Worm (Caenorhabditis elegans) whole organism, dauer: ENCODE results near the gene F55A11.4.

Source experiments
- unc-62 ChIP-seq: sonication (generic microtip); optimal IDR thresholded peaks from 2 replicates; lab custom pipeline; 2017; ENCODE audit warnings: missing biosample characterization, missing genetic modification reagents, missing genetic modification characterization

The F55A11.4 gene

ce11 chrV:11769646-11770045 is 621 bp upstream of the F55A11.4 start:
- no peak for TF ChIP-seq unc-62 (GFP tag; lab: Kevin White, UChicago)

DNA sequence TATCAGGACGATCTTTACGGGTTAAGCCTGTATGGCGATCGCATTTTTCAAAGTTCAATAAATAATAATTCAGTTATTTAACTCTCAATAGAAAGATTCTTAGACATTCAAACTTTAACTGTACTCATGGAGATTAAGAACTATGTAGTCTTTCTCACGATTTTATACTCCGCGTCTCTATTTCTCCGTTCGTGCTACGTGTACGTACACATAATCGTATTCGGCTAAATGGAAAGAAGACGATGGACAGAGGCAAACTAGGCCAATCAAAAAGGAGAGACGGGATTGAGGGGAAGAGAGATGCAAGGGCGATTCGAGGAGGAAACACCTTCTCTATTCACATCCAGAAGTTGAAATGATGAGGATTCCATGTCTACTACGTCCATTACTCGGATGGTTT is 3.2 kb downstream of the F55A11.4 start, which contains the start of gene bus-18:
Gene bus-18, plus strand, starts transcription at position 301 of the 400 bp plus-strand sequence.
- TF ChIP-seq unc-62 (GFP tag; lab: Kevin White, UChicago), result no peak

ce11 chrV:11773934-11774333 is 3.7 kb downstream of the F55A11.4 start:
- no peak for TF ChIP-seq unc-62 (GFP tag; lab: Kevin White, UChicago)

DNA sequence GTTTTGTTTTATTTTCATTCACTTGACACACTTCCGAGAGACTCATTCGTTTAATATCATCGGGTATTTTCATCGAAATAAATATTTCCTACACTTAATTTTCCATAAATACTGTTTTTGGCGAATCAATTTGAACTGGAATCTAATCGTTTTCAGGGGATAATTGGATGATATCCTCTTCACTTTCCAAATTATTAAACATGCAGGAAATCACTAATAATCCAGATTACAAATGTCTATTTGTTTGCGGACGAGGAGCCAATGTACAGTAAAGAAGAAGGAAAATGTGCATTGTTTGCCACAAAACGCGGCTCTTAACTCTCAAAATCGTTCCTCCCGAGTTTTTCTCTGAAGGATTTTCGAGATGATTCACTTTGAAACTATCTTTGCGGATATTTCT is 6.3 kb downstream of the F55A11.4 start, which contains the start of gene F55A11.6:
Gene F55A11.6, plus strand, starts transcription at position 301 of the 400 bp plus-strand sequence.
- TF ChIP-seq unc-62 (GFP tag; lab: Kevin White, UChicago), result no peak

- no peak for TF ChIP-seq unc-62 (GFP tag; lab: Kevin White, UChicago)
Measured at ce11 chrV:11777846-11778245, 7.6 kb downstream of the F55A11.4 start.

DNA sequence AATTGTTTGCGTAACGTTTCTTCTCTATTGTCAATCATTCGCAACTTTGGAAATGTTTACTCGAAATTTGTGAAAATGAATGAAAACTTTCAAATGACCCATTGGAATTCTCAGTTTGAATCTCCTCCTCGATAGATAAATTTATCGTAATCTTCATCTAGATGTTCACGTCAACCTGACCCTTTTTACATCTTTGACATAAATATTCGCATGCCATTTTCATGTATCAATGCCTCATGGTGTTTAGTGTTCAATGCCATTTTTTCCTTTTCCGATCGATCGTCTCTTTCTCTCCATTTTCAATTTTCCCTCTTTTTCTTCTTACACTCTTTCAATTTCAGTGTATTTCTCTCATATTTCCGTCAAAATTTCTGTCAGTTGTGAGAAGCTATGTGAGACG is 9.0 kb downstream of the F55A11.4 start:
- no peak for TF ChIP-seq unc-62 (GFP tag; lab: Kevin White, UChicago)

DNA sequence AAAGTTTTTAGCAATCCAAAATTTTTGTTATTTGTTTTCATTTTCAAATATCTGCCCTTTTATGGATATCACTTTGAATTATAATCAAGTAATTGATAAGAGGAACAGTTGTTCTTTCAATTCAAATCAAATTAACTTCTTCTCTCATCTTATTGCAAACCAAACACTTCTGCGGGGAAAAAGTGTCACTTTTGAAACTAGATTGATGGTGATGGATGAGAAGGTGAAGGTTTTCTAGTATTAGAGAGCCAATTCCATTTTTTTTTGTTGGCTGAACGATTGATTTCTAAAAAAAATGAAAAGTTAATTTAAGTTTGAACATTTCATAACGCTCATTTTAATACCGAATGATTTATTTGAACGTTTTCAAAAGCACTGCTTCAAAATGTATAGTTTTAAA is 9.5 kb downstream of the F55A11.4 start:
- TF ChIP-seq unc-62 (GFP tag; lab: Kevin White, UChicago), result no peak

ce11 chrV:11782809-11783440 is 12.7 kb downstream of the F55A11.4 start, which contains the start of gene F55A11.11:
TSS of gene F55A11.11 (plus strand) at chrV:11783149.
- TF ChIP-seq unc-62 (GFP tag; lab: Kevin White, UChicago), result no peak

- TF ChIP-seq unc-62 (GFP tag; lab: Kevin White, UChicago), result no peak
Measured at ce11 chrV:11787258-11787657, 17.0 kb downstream of the F55A11.4 start, which contains the start of gene F55A11.7. TSS of gene F55A11.7 (minus strand) at chrV:11787443.

- no peak for TF ChIP-seq unc-62 (GFP tag; lab: Kevin White, UChicago)
Measured at ce11 chrV:11787742-11788238, 17.5 kb downstream of the F55A11.4 start, which contains the start of gene F55A11.8. TSS of gene F55A11.8 (plus strand) at chrV:11788188.

DNA sequence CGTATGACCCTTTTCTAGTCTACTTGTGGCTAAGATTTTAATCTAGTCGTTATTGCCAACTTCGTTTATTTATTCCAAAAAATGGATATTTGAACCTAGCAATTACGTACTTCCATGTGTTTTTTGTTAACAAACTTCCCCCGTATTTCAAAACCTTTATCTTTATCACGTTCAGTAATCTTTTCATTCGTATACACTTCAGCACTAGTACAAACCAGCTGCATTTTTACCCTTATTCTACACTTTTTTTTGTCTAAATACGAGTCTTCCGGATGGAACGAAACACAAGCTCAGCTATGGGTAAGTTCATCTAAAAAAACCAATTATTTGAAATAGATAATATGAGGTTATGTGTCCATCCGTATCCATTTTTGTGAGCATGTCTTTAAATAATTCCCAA is 19.2 kb downstream of the F55A11.4 start, which contains the start of gene D2023.1:
Gene D2023.1, plus strand, starts transcription at position 77 of the 400 bp plus-strand sequence.
- no peak for TF ChIP-seq unc-62 (GFP tag; lab: Kevin White, UChicago)

DNA sequence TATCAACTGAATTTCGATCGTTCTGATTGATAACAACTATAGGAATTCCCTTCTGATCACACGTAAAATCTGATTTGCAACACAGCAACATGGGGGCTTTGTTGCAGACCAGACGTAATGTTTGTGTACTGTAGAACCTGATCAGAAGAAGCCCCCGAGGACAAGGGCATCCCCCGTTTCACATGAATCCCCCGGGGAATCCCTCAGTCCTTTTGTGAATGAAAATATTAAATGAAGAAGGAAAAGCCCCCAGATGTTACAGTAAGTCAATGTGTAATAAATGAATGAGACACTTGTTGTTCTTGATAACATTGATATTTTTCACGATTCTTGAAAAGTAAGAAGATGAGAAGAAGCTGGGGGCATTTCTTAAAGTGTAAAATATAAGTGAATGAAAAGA is 23.9 kb downstream of the F55A11.4 start:
- TF ChIP-seq unc-62 (GFP tag; lab: Kevin White, UChicago), result no peak

DNA sequence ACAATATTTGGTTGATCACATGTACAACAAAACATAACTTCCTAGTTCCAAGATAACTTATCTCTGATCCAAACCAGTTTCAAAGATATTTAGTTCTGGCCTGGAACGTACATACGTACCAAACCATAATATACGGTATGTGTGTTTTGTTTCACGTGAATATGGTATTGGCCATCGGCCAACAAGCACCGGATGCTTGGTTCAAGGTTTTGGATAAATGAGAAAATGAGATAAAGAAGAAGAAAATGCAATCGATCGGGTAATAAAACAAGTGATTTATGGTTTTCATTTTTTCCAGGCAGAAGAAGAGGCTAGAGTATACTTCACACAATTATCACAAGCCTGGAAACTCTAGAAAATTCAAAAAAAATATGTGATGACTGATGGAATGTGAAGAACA is 25.1 kb downstream of the F55A11.4 start:
- TF ChIP-seq unc-62 (GFP tag; lab: Kevin White, UChicago), result no peak

DNA sequence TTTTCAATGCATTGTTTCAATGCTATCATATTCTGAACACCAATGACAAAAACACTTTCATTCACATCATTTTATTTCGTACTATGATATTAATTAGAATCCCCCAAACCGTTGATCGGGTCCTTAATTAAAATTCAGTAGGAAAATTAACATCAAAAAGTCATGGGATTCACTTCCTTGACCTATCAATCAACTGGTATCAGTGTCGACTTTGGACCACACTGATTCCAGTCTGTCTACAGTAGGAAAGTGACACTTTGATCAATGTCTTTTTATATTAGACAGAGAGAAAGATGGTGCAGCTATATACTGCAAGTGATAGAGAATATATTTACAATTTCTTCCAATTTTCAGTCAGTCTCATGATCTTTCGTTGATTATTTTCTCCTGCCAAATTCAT is 26.1 kb downstream of the F55A11.4 start:
- TF ChIP-seq unc-62 (GFP tag; lab: Kevin White, UChicago), result no peak

DNA sequence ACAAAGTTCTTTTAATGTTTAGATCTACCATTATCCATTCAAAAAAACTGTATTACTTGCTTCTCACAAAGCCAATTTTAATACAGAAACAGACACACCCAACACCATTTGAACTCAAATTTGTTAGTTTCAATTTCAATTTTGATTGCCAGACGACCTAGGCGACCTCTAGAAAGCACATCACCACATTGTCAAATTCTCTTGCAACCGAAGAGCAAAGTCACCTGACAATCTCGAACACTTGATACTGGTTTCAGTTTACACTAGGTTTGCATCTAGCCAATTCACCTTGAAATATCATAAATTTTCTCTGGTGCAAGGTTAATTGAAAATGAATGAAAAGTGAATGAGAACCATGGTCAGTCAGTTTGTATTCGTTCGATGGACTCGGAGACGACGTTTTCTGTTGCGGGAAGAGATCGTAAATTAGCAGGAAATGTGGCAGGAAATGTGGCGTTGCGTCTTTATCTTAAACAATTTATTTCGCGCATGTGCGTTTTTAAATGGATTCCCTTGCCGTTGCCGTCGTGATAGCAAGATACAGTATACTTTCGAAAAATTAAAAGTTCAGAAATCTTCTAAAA is 27.1 kb downstream of the F55A11.4 start:
- no peak for TF ChIP-seq unc-62 (GFP tag; lab: Kevin White, UChicago)

DNA sequence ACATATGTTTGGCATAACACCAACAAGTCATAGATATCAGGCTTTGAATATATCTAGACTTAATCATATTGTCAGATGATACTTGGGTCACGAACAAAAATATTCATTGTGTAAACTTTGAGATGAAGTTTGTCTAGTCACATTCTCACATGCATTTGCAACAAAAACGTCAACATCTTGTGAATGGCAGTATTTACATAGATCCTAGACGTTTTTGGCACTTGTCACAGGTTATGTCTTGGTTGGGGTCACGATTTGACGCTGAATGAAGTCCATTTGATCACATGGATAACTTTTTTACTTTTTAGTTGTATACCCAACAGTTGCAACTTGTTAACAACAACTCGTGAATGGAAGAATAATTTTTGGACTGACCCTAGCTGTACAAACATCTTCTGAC is 28.1 kb downstream of the F55A11.4 start:
- no peak for TF ChIP-seq unc-62 (GFP tag; lab: Kevin White, UChicago)
